Fruit fly (Drosophila melanogaster) whole organism, embryonic: Measurements from ENCODE around the gene AGO2.
A peak's percentile ranks its signal among the peaks of the same experiment; 100 is the strongest.

ENCODE experiments used
- CG10565 ChIP-seq: fragments of 200-800 bp; sonication (Bioruptor generic); optimal IDR thresholded peaks from 3 replicates; lab custom pipeline; 2016; ENCODE audit warnings: missing biosample characterization, mild to moderate bottlenecking, missing genetic modification characterization
- CG11696 ChIP-seq: fragments of 200-800 bp; sonication (Bioruptor generic); IDR thresholded peaks from 2 replicates; pipeline ENCODE4 v1.3.6; 2022; ENCODE audit warnings: missing biosample characterization, missing genetic modification characterization
- CG14050 ChIP-seq: fragments of 200-800 bp; sonication (Bioruptor generic); IDR thresholded peaks from 3 replicates; pipeline ENCODE4 v1.3.6; 2022; ENCODE audit warnings: missing biosample characterization, missing genetic modification characterization
- CG14710 ChIP-seq: fragments of 200-800 bp; sonication (Bioruptor generic); optimal IDR thresholded peaks from 3 replicates; lab custom pipeline; 2019; ENCODE audit warnings: missing biosample characterization, mild to moderate bottlenecking, missing genetic modification characterization, moderate library complexity
- CG14965 ChIP-seq: fragments of 200-800 bp; sonication (Bioruptor generic); optimal IDR thresholded peaks from 2 replicates; lab custom pipeline; 2016; ENCODE audit warnings: missing biosample characterization, missing genetic modification characterization, borderline replicate concordance
- CG1529 ChIP-seq: fragments of 200-800 bp; sonication (Bioruptor generic); optimal IDR thresholded peaks from 3 replicates; lab custom pipeline; 2018; ENCODE audit warnings: missing biosample characterization, missing genetic modification characterization
- CG15696 ChIP-seq: fragments of 200-800 bp; sonication (Bioruptor generic); optimal IDR thresholded peaks from 2 replicates; lab custom pipeline; 2019; ENCODE audit warnings: missing biosample characterization, mild to moderate bottlenecking, missing genetic modification characterization, moderate library complexity
- CG1603 ChIP-seq: fragments of 200-800 bp; sonication (Bioruptor generic); optimal IDR thresholded peaks from 2 replicates; lab custom pipeline; 2019; ENCODE audit warnings: missing biosample characterization, mild to moderate bottlenecking, missing genetic modification characterization, moderate library complexity
- CG18011 ChIP-seq: fragments of 200-800 bp; sonication (Bioruptor generic); optimal IDR thresholded peaks from 2 replicates; lab custom pipeline; 2017; ENCODE audit warnings: missing biosample characterization, missing genetic modification characterization, mild to moderate bottlenecking, moderate library complexity, missing genotype
- CG2120 ChIP-seq: fragments of 200-800 bp; sonication (Bioruptor generic); optimal IDR thresholded peaks from 3 replicates; lab custom pipeline; 2016; ENCODE audit warnings: missing biosample characterization, missing genetic modification characterization
- CG32532 ChIP-seq: fragments of 200-800 bp; sonication (Bioruptor generic); IDR thresholded peaks from 2 replicates; pipeline ENCODE4 v1.3.6; 2022; ENCODE audit warnings: missing biosample characterization, missing genetic modification characterization
- CG33213 ChIP-seq: fragments of 200-800 bp; sonication (Bioruptor generic); optimal IDR thresholded peaks from 3 replicates; lab custom pipeline; 2016; ENCODE audit warnings: missing biosample characterization, missing genetic modification characterization
- CG34224 ChIP-seq: fragments of 200-800 bp; sonication (Bioruptor generic); IDR thresholded peaks from 3 replicates; pipeline ENCODE4 v1.3.6; 2022; ENCODE audit warnings: missing biosample characterization, missing genetic modification characterization; ENCODE audit not compliant: partially characterized antibody
- CG5245 ChIP-seq: fragments of 200-800 bp; sonication (Bioruptor generic); optimal IDR thresholded peaks from 3 replicates; lab custom pipeline; 2016; ENCODE audit warnings: missing biosample characterization, missing genetic modification characterization
- CG6175 ChIP-seq: fragments of 200-800 bp; sonication (Bioruptor generic); IDR thresholded peaks from 3 replicates; pipeline ENCODE4 v1.3.6; 2022; ENCODE audit warnings: missing biosample characterization, missing genetic modification characterization
- CG6254 ChIP-seq: fragments of 200-800 bp; sonication (Bioruptor generic); optimal IDR thresholded peaks from 3 replicates; lab custom pipeline; 2017; ENCODE audit warnings: mild to moderate bottlenecking, missing biosample characterization, missing genetic modification reagents, missing genetic modification characterization
- CG7271 ChIP-seq: fragments of 200-800 bp; sonication (Bioruptor generic); optimal IDR thresholded peaks from 2 replicates; lab custom pipeline; 2018; ENCODE audit warnings: missing biosample characterization, mild to moderate bottlenecking, missing genetic modification characterization, moderate library complexity
- CG7556 ChIP-seq: fragments of 200-800 bp; sonication (Bioruptor generic); optimal IDR thresholded peaks from 2 replicates; lab custom pipeline; 2017; ENCODE audit warnings: missing biosample characterization, mild to moderate bottlenecking, missing genetic modification characterization
- CG7928 ChIP-seq: fragments of 200-800 bp; sonication (Bioruptor generic); optimal IDR thresholded peaks from 2 replicates; lab custom pipeline; 2017; ENCODE audit warnings: missing biosample characterization, mild to moderate bottlenecking, missing genetic modification characterization
- CG8765 ChIP-seq: fragments of 200-800 bp; sonication (Bioruptor generic); IDR thresholded peaks from 2 replicates; pipeline ENCODE4 v1.3.6; 2022; ENCODE audit warnings: missing biosample characterization, missing genetic modification characterization
- CG9797 ChIP-seq: fragments of 200-800 bp; sonication (Bioruptor generic); optimal IDR thresholded peaks from 3 replicates; lab custom pipeline; 2018; ENCODE audit warnings: missing biosample characterization, mild to moderate bottlenecking, missing genetic modification characterization
- D19A ChIP-seq: fragments of 200-800 bp; optimal IDR thresholded peaks from 3 replicates; lab custom pipeline; 2019; ENCODE audit warnings: missing biosample characterization, mild to moderate bottlenecking, missing genetic modification characterization, moderate library complexity
- Dad ChIP-seq: fragments of 200-800 bp; sonication (Bioruptor generic); optimal IDR thresholded peaks from 3 replicates; lab custom pipeline; 2016; ENCODE audit warnings: missing biosample characterization, missing genetic modification characterization
- Deaf1 ChIP-seq: fragments of 200-800 bp; optimal IDR thresholded peaks from 3 replicates; lab custom pipeline; 2019; ENCODE audit warnings: missing biosample characterization, mild to moderate bottlenecking, missing genetic modification characterization, moderate library complexity
- Dfd ChIP-seq, 2 experiments: fragments of >200 bp; optimal IDR thresholded peaks; 2 replicates each; lab custom pipeline; 2017; ENCODE audit warnings: missing biosample characterization in 2 of 2, missing genetic modification characterization in 2 of 2
- Dip2 ChIP-seq: fragments of 200-800 bp; sonication (Bioruptor generic); IDR thresholded peaks from 2 replicates; pipeline ENCODE4 v1.3.6; 2022; ENCODE audit warnings: missing biosample characterization, missing genetic modification characterization
- Dref ChIP-seq: fragments of 200-800 bp; sonication (Bioruptor generic); IDR thresholded peaks from 2 replicates; pipeline ENCODE4 v1.3.6; 2022; ENCODE audit warnings: missing biosample characterization, missing genetic modification characterization
- ERR ChIP-seq: fragments of 200-800 bp; sonication (Bioruptor generic); optimal IDR thresholded peaks from 2 replicates; lab custom pipeline; 2016; ENCODE audit warnings: missing biosample characterization, missing genetic modification characterization
- Eip74EF ChIP-seq, 2 experiments: fragments of 200-800 bp in 1 of 2; fragments of >200 bp in 1 of 2; sonication (Bioruptor generic) in 1 of 2; optimal IDR thresholded peaks; 2 replicates each; lab custom pipeline; 2017 to 2019; ENCODE audit warnings: missing biosample characterization in 2 of 2, missing genetic modification characterization in 2 of 2, mild to moderate bottlenecking in 1 of 2, moderate library complexity in 1 of 2
- Med ChIP-seq: fragments of 200-800 bp; sonication (Bioruptor generic); peaks from one replicate; lab custom pipeline; 2016; ENCODE audit warnings: missing biosample characterization, missing genetic modification characterization, mild to moderate bottlenecking, inconsistent platforms, moderate library complexity
- Optix ChIP-seq: fragments of 200-800 bp; sonication (Bioruptor generic); IDR thresholded peaks from 3 replicates; pipeline ENCODE4 v1.3.6; 2022; ENCODE audit warnings: missing biosample characterization, missing genetic modification characterization
- Taf1 ChIP-seq: fragments of 200-800 bp; sonication (Bioruptor generic); IDR thresholded peaks from 2 replicates; pipeline ENCODE4 v1.3.6; 2022; ENCODE audit warnings: missing biosample characterization, missing genetic modification characterization
- abd-A ChIP-seq: fragments of 200-800 bp; sonication (Bioruptor generic); optimal IDR thresholded peaks from 3 replicates; lab custom pipeline; 2019; ENCODE audit warnings: missing biosample characterization, mild to moderate bottlenecking, missing genetic modification characterization, moderate library complexity
- amos ChIP-seq: fragments of 200-800 bp; sonication (Bioruptor generic); IDR thresholded peaks from 2 replicates; pipeline ENCODE4 v1.3.6; 2022; ENCODE audit warnings: missing biosample characterization, missing genetic modification characterization; ENCODE audit not compliant: partially characterized antibody
- bcd ChIP-seq: fragments of 200-800 bp; sonication (Bioruptor generic); optimal IDR thresholded peaks from 2 replicates; lab custom pipeline; 2017; ENCODE audit warnings: missing biosample characterization, mild to moderate bottlenecking, missing genetic modification characterization
- disco-r ChIP-seq: fragments of 200-800 bp; sonication (Bioruptor generic); optimal IDR thresholded peaks from 2 replicates; lab custom pipeline; 2016; ENCODE audit warnings: missing biosample characterization, missing genetic modification characterization
- fd96Cb ChIP-seq: fragments of 200-800 bp; sonication (Bioruptor generic); optimal IDR thresholded peaks from 2 replicates; lab custom pipeline; 2018; ENCODE audit warnings: missing biosample characterization, mild to moderate bottlenecking, missing genetic modification characterization, moderate library complexity
- gce ChIP-seq: fragments of 200-800 bp; sonication (Bioruptor generic); IDR thresholded peaks from 3 replicates; pipeline ENCODE4 v1.3.6; 2022; ENCODE audit warnings: missing biosample characterization, missing genetic modification characterization
- grn ChIP-seq: fragments of 200-800 bp; sonication (Bioruptor generic); optimal IDR thresholded peaks from 3 replicates; lab custom pipeline; 2017; ENCODE audit warnings: missing biosample characterization, missing genetic modification characterization
- jing ChIP-seq: fragments of 200-800 bp; sonication (Bioruptor generic); optimal IDR thresholded peaks from 2 replicates; lab custom pipeline; 2018; ENCODE audit warnings: missing biosample characterization, mild to moderate bottlenecking, missing genetic modification characterization
- kay ChIP-seq: fragments of 200-800 bp; sonication (Bioruptor generic); optimal IDR thresholded peaks from 2 replicates; lab custom pipeline; 2016; ENCODE audit warnings: missing biosample characterization, missing genetic modification characterization
- nerfin-1 ChIP-seq: fragments of 200-800 bp; sonication (Bioruptor generic); optimal IDR thresholded peaks from 3 replicates; lab custom pipeline; 2019; ENCODE audit warnings: missing biosample characterization, mild to moderate bottlenecking, missing genetic modification characterization, moderate library complexity
- oc ChIP-seq: fragments of 200-800 bp; sonication (Bioruptor generic); optimal IDR thresholded peaks from 2 replicates; lab custom pipeline; 2018; ENCODE audit warnings: missing biosample characterization, mild to moderate bottlenecking, missing genetic modification characterization, moderate library complexity
- onecut ChIP-seq: fragments of 200-800 bp; sonication (Bioruptor generic); IDR thresholded peaks from 2 replicates; pipeline ENCODE4 v1.3.6; 2022; ENCODE audit warnings: missing biosample characterization, missing genetic modification characterization
- otp ChIP-seq: fragments of 200-800 bp; sonication (Bioruptor generic); IDR thresholded peaks from 3 replicates; pipeline ENCODE4, ENCODE4 v1.3.6; 2022; ENCODE audit warnings: missing biosample characterization, missing genetic modification characterization
- pnt ChIP-seq: fragments of 200-800 bp; sonication (Bioruptor generic); optimal IDR thresholded peaks from 3 replicates; lab custom pipeline; 2016; ENCODE audit warnings: missing biosample characterization, missing genetic modification characterization
- ro ChIP-seq: fragments of 200-800 bp; sonication (Bioruptor generic); IDR thresholded peaks from 2 replicates; pipeline ENCODE4 v1.3.6; 2022; ENCODE audit warnings: missing biosample characterization, missing genetic modification characterization
- ttk ChIP-seq: fragments of 200-800 bp; sonication (Bioruptor generic); IDR thresholded peaks from 2 replicates; pipeline ENCODE4 v2.1.2; 2022; ENCODE audit warnings: missing biosample characterization, missing genetic modification characterization
- yki ChIP-seq: fragments of >200 bp; optimal IDR thresholded peaks from 3 replicates; lab custom pipeline; 2018
- zf30C ChIP-seq: fragments of 200-800 bp; sonication (Bioruptor generic); optimal IDR thresholded peaks from 3 replicates; lab custom pipeline; 2018; ENCODE audit warnings: missing biosample characterization, mild to moderate bottlenecking, missing genetic modification characterization

AGO2 gene

DNA sequence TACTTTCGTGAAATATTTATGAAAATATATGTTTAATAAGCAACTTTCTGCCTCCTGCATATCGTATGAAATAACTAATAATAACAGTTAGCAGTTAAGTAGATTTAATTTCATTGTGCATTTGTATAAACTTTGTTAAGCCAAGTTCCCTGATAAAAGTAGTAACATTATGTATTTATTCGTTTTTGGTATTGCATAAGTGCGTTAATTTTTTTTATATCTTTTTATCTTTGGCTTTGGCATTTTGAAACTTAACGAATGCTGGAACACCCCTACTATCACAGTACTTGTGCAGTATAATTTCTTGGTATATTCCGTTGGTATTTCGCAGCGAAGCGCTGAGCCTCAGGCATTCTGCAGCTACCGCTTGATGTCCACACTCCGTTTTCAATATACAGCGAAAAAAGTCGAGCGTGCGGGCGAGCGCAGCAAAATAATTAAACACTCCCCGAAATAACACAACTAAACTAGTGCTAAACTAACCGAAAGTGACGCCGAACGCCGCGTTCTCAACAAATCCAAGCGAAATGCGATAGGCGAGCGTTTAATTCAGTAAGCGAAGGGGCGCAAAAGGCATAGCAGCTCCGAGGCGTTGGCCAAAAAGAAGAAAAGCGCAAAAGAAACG, 34.7 kb downstream of the AGO2 start, which contains the start of gene RhoGAP71E (continued):
- TF ChIP-seq Dfd (GFP tag; optimal IDR thresholded peaks at IDR 0.05; lab: Kevin White, UChicago) (no peak), CG14965 (GFP tag; lab: Kevin White, UChicago) (no peak), CG11696 (peak; percentile 36; the same call in 1 of the 2 replicates), nerfin-1 (peak; percentile 31), abd-A (no peak), CG2120 (GFP tag; lab: Kevin White, UChicago) (no peak), Dad (GFP tag; lab: Kevin White, UChicago) (no peak), disco-r (GFP tag; lab: Kevin White, UChicago) (no peak), CG1529 (no peak), CG6254 (GFP tag; lab: Kevin White, UChicago) (no peak), ttk (GFP tag; lab: Robert Waterston, UW) (no peak), ro (GFP tag; lab: Robert Waterston, UW) (no peak), jing (no peak), D19A (no peak), kay (GFP tag; lab: Kevin White, UChicago) (no peak), oc (tag; lab: Kevin White, UChicago) (peak; percentile 34), CG9797 (GFP tag; lab: Kevin White, UChicago) (peak; percentile 87), amos (no peak; the same call in 1 of the 2 replicates), CG18011 (GFP tag; lab: Kevin White, UChicago) (no peak), CG10565 (GFP tag; lab: Kevin White, UChicago) (no peak), CG15696 (no peak), otp (peak; percentile 35; the same call in 1 of the 3 replicates), gce (GFP tag; lab: Robert Waterston, UW) (no peak; the same call in 2 of the 3 replicates), CG14050 (no peak), CG1603 (peak; percentile 57), bcd (GFP tag; lab: Kevin White, UChicago) (no peak), Dip2 (GFP tag; lab: Robert Waterston, UW) (no peak), CG7928 (GFP tag; lab: Kevin White, UChicago) (no peak), ERR (GFP tag; lab: Kevin White, UChicago) (peak; percentile 9), CG7556 (peak; percentile 6), Eip74EF (GFP tag; optimal IDR thresholded peaks at IDR 0.05; lab: Kevin White, UChicago) (peak in 1 of 2 experiments; percentile 34), CG14710 (tag; lab: Kevin White, UChicago) (peak; percentile 40), Med (peak; percentile 91), CG8765 (GFP tag; lab: Robert Waterston, UW) (no peak), CG7271 (tag; lab: Kevin White, UChicago) (no peak), CG34224 (0 out of 3 replicates have a peak, but pooled peaks have one; percentile 14), Optix (GFP tag; lab: Robert Waterston, UW) (no peak), grn (no peak), fd96Cb (tag; lab: Kevin White, UChicago) (peak; percentile 31), zf30C (no peak), Deaf1 (tag; lab: Kevin White, UChicago) (peak; percentile 35), CG32532 (GFP tag; lab: Robert Waterston, UW) (peak; percentile 79), yki (lab: Kevin White, UChicago) (no peak), CG33213 (GFP tag; lab: Kevin White, UChicago) (peak; percentile 51), Dref (no peak), CG5245 (GFP tag; lab: Kevin White, UChicago) (no peak), onecut (GFP tag; lab: Robert Waterston, UW) (peak; percentile 46), CG6175 (no peak), Taf1 (no peak), pnt (GFP tag; lab: Kevin White, UChicago) (no peak)
